Fruit fly (Drosophila melanogaster): ENCODE measurements around the gene CG43317.

dm6 chr3R:15810369-15810768 lies 23.9 kb downstream of the CG43317 start:
- TF ChIP-seq Blimp-1 (GFP tag; optimal IDR thresholded peaks at IDR 0.05) (no peak), CG8319 (GFP tag; optimal IDR thresholded peaks at IDR 0.05) (no peak), acj6 (GFP tag; optimal IDR thresholded peaks at IDR 0.05) (no peak)

All from whole organism, prepupa.